Fruit fly (Drosophila melanogaster): ENCODE data around the gene Crg-1.

DNA sequence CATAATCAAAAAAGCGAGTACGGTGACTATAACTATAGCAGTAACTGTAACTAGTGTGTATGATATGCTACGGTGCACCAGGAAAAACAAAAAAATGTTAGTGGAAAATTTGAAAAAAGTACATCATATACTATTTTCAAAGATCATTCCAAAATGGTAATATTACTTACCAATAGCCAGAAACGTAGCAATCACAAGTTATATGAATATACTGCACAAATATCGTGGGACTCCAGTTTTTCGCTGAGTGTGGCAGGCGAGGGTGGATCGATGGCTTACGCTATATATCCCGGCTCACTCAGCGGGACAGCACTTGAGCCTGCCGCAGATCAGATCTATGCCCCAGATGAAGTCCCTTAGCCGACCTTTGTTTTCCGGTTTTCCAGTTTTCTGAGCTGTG lies 44.6 kb downstream of the Crg-1 start:
- TF ChIP-seq psq (optimal IDR thresholded peaks at IDR 0.05) (no peak), ttk (optimal IDR thresholded peaks at IDR 0.05) (no peak), h (optimal IDR thresholded peaks at IDR 0.05) (no peak), Myc (optimal IDR thresholded peaks at IDR 0.05) (no peak), insv (optimal IDR thresholded peaks at IDR 0.05) (no peak)

All from Kc167 (cell line).